Worm (Caenorhabditis elegans) whole organism, L1 larva: ENCODE results near the gene F52H2.5.

Experiments used
- Y116A8C.19 ChIP-seq: sonication (generic microtip); optimal IDR thresholded peaks from 2 replicates; lab custom pipeline; 2016; ENCODE audit warnings: missing compliant biosample characterization, missing genetic modification characterization, borderline replicate concordance
- aly-2 ChIP-seq: fragments of 150-350 bp; optimal IDR thresholded peaks from 2 replicates; lab custom pipeline; 2014; ENCODE audit warnings: missing biosample characterization, missing genetic modification characterization
- blmp-1 ChIP-seq: fragments of 150-350 bp; optimal IDR thresholded peaks from 2 replicates; lab custom pipeline; 2014; ENCODE audit warnings: missing biosample characterization, missing genetic modification characterization
- ceh-8 ChIP-seq: fragments of 200-800 bp; sonication (Bioruptor generic); optimal IDR thresholded peaks from 2 replicates; lab custom pipeline; 2018; ENCODE audit warnings: mild to moderate bottlenecking, missing genetic modification characterization, moderate library complexity, missing compliant biosample characterization
- egl-27 ChIP-seq, 2 experiments: fragments of 150-350 bp in 1 of 2; sonication (generic microtip); optimal IDR thresholded peaks; 3 replicates each; lab custom pipeline; 2017 to 2018; ENCODE audit warnings: missing biosample characterization in 2 of 2, missing genetic modification characterization in 2 of 2, missing genetic modification reagents in 2 of 2
- lin-35 ChIP-seq, 2 experiments: fragments of 150-350 bp; optimal IDR thresholded peaks; 2 replicates each; lab custom pipeline; 2014; ENCODE audit warnings: missing biosample characterization in 2 of 2, missing genetic modification characterization in 2 of 2, missing genetic modification reagents in 2 of 2
- nhr-237 ChIP-seq: fragments of 150-350 bp; optimal IDR thresholded peaks from 2 replicates; lab custom pipeline; 2014; ENCODE audit warnings: missing biosample characterization, missing genetic modification characterization
- skn-1 ChIP-seq: fragments of 150-350 bp; optimal IDR thresholded peaks from 2 replicates; lab custom pipeline; 2014; ENCODE audit warnings: missing biosample characterization, missing genetic modification characterization
- unc-62 ChIP-seq: fragments of 150-350 bp; optimal IDR thresholded peaks from 2 replicates; lab custom pipeline; 2014; ENCODE audit warnings: missing biosample characterization, missing genetic modification reagents, missing genetic modification characterization

DNA sequence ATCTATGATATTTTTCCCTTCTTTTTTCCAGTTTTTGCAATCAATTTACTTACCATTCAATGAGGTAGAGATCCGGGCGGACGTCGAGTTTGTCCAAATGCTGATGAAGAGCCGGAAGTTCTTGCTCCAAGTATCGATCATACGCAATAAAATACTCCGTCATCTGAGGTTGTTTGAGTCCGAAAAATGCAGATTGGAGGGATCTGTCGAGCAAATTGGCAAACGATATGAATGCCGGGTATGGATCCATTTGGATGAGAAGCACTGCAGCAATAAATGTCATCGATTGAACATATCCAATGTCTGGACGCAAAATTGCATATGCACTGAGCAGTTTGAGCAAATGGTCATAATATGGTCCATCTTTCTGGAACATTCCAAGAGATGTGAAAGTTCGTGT lies 32.7 kb downstream of the F52H2.5 start:
- TF ChIP-seq unc-62 (GFP tag; lab: Kevin White, UChicago) (no peak), Y116A8C.19 (tag; lab: Kevin White, UChicago) (no peak), aly-2 (tag; lab: Kevin White, UChicago) (no peak), egl-27 (tag; optimal IDR thresholded peaks at IDR 0.05; lab: Kevin White, UChicago) (no peak), skn-1 (no peak), lin-35 (GFP tag; optimal IDR thresholded peaks at IDR 0.05; lab: Kevin White, UChicago) (no peak), blmp-1 (tag; lab: Kevin White, UChicago) (no peak), ceh-8 (GFP tag; lab: Kevin White, UChicago) (no peak), nhr-237 (tag; lab: Kevin White, UChicago) (no peak)
